Worm (Caenorhabditis elegans) whole organism, mixed stage, embryonic: ENCODE results near the gene nas-4.

Source experiments
- elt-3 ChIP-seq: fragments of 150-350 bp; optimal IDR thresholded peaks from 2 replicates; lab custom pipeline; 2014; ENCODE audit warnings: missing biosample characterization, missing genetic modification characterization
- hlh-1 ChIP-seq: fragments of 150-350 bp; optimal IDR thresholded peaks from 2 replicates; lab custom pipeline; 2014; ENCODE audit warnings: missing biosample characterization, missing genetic modification reagents, missing genetic modification characterization
- lsy-2 ChIP-seq: fragments of 150-350 bp; optimal IDR thresholded peaks from 2 replicates; lab custom pipeline; 2014; ENCODE audit warnings: missing biosample characterization, missing genetic modification characterization
- nhr-12 ChIP-seq: fragments of 150-350 bp; optimal IDR thresholded peaks from 2 replicates; lab custom pipeline; 2014; ENCODE audit warnings: missing biosample characterization, missing genetic modification characterization
- nhr-237 ChIP-seq: fragments of 150-350 bp; optimal IDR thresholded peaks from 2 replicates; lab custom pipeline; 2014; ENCODE audit warnings: missing biosample characterization, missing genetic modification characterization
- nhr-28 ChIP-seq: fragments of 150-350 bp; optimal IDR thresholded peaks from 2 replicates; lab custom pipeline; 2014; ENCODE audit warnings: missing biosample characterization, missing genetic modification characterization
- nhr-76 ChIP-seq: sonication (generic microtip); optimal IDR thresholded peaks from 2 replicates; lab custom pipeline; 2017; ENCODE audit warnings: missing biosample characterization, missing genetic modification characterization
- pha-4 ChIP-seq: fragments of 150-350 bp; optimal IDR thresholded peaks from 2 replicates; lab custom pipeline; 2018; ENCODE audit warnings: missing biosample characterization, missing genetic modification reagents, missing genetic modification characterization
- tbx-8 ChIP-seq: fragments of 200-800 bp; sonication (Bioruptor generic); optimal IDR thresholded peaks from 2 replicates; lab custom pipeline; 2018; ENCODE audit warnings: mild to moderate bottlenecking, missing genetic modification characterization, moderate library complexity, missing compliant biosample characterization
- unc-120 ChIP-seq: sonication (generic microtip); optimal IDR thresholded peaks from 2 replicates; lab custom pipeline; 2017; ENCODE audit warnings: missing genetic modification characterization, missing compliant biosample characterization; ENCODE audit not compliant: poor library complexity, severe bottlenecking
- unc-62 ChIP-seq: fragments of 150-350 bp; optimal IDR thresholded peaks from 2 replicates; lab custom pipeline; 2014; ENCODE audit warnings: missing biosample characterization, missing genetic modification reagents, missing genetic modification characterization
- ztf-11 ChIP-seq: fragments of 150-350 bp; optimal IDR thresholded peaks from 2 replicates; lab custom pipeline; 2014; ENCODE audit warnings: missing biosample characterization, missing genetic modification characterization

DNA sequence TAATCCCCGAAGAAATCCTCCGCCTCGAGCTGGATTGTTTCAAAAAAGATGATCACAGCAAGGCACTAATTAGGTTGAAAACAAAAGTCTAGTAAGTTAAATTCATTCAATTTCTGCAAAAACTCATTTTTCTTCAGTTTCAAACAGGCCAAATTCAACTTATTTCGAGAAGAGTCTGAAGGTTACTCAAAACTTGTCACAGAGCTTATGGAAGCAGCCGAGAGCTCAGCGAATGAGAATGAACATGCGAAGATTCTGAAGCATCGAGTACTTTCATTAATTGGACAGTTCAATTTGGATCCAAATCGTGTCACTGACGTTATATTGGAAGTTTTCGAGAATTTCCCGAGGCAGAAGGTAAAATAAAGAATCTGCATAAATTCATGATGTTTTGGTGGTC, 46.9 kb downstream of the nas-4 start:
- no peak for TF ChIP-seq unc-62
- no peak for TF ChIP-seq lsy-2 (tag; lab: Kevin White, UChicago)
- no peak for TF ChIP-seq ztf-11
- no peak for TF ChIP-seq nhr-28 (tag; lab: Kevin White, UChicago)
- no peak for TF ChIP-seq nhr-12 (tag; lab: Kevin White, UChicago)
- TF ChIP-seq elt-3, result no peak
- TF ChIP-seq pha-4 (tag; lab: Kevin White, UChicago), result no peak
- TF ChIP-seq nhr-76 (tag; lab: Kevin White, UChicago), result no peak
- no peak for TF ChIP-seq unc-120 (tag; lab: Kevin White, UChicago)
- no peak for TF ChIP-seq tbx-8 (GFP tag; lab: Kevin White, UChicago)
- TF ChIP-seq nhr-237 (tag; lab: Kevin White, UChicago), result no peak
- no peak for TF ChIP-seq hlh-1 (tag; lab: Kevin White, UChicago)
